Fruit fly (Drosophila melanogaster): ENCODE data around the gene S.

The S gene

dm6 chr2L:1077469-1077993 lies at the start of gene S, which contains the start of gene ast (continued):
- TF ChIP-seq trem (tag; optimal IDR thresholded peaks at IDR 0.05) (peak; percentile 69), CG6175 (GFP tag; IDR thresholded peaks at IDR 0.05) (no peak), tap (tag; optimal IDR thresholded peaks at IDR 0.05) (no peak), TFAM (GFP tag; optimal IDR thresholded peaks at IDR 0.05) (no peak), CG30431 (GFP tag; optimal IDR thresholded peaks at IDR 0.05) (no peak), CG8359 (GFP tag; optimal IDR thresholded peaks at IDR 0.05; ENCODE audit: borderline replicate concordance) (no peak), gfzf (GFP tag; optimal IDR thresholded peaks at IDR 0.05) (peak; percentile 99), slbo (GFP tag; IDR thresholded peaks at IDR 0.05) (0 out of 2 replicates have a peak, but pooled peaks have one; percentile 22), Atf-2 (GFP tag; optimal IDR thresholded peaks at IDR 0.05) (peak; percentile 24), lilli (GFP tag; optimal IDR thresholded peaks at IDR 0.05) (no peak), gsb-n (tag; optimal IDR thresholded peaks at IDR 0.05) (no peak), sug (tag; optimal IDR thresholded peaks at IDR 0.05) (peak; percentile 40), usp (GFP tag; optimal IDR thresholded peaks at IDR 0.05) (no peak), CG2129 (GFP tag; IDR thresholded peaks at IDR 0.05; ENCODE audit: partially characterized antibody) (peak; percentile 90), CG9817 (tag; optimal IDR thresholded peaks at IDR 0.05) (peak; percentile 18), Camta (GFP tag; optimal IDR thresholded peaks at IDR 0.05) (peak; percentile 48), rib (GFP tag; IDR thresholded peaks at IDR 0.05) (peak; percentile 59; the same call in 1 of the 2 replicates), ase (GFP tag; IDR thresholded peaks at IDR 0.05) (no peak), CG9215 (GFP tag; IDR thresholded peaks at IDR 0.05) (no peak), B-H2 (GFP tag; optimal IDR thresholded peaks at IDR 0.05) (no peak), eve (GFP tag; optimal IDR thresholded peaks at IDR 0.05) (no peak), inv (GFP tag; IDR thresholded peaks at IDR 0.05; ENCODE audit: partially characterized antibody) (peak; percentile 97), nom (GFP tag; optimal IDR thresholded peaks at IDR 0.05) (peak; percentile 61), klu (GFP tag; IDR thresholded peaks at IDR 0.05) (peak; percentile 40; the same call in 1 of the 2 replicates), Fer3 (tag; optimal IDR thresholded peaks at IDR 0.05) (no peak), Six4 (GFP tag; optimal IDR thresholded peaks at IDR 0.05) (peak; percentile 14), Hr39 (optimal IDR thresholded peaks at IDR 0.05) (no peak), Bteb2 (GFP tag; optimal IDR thresholded peaks at IDR 0.05) (no peak), CG6765 (GFP tag; optimal IDR thresholded peaks at IDR 0.05) (peak; percentile 36), Antp (GFP tag; optimal IDR thresholded peaks at IDR 0.05) (peak; percentile 40), CG9797 (GFP tag; optimal IDR thresholded peaks at IDR 0.05) (peak; percentile 99), CG10462 (GFP tag; optimal IDR thresholded peaks at IDR 0.05) (no peak), NC2β (GFP tag; optimal IDR thresholded peaks at IDR 0.05) (peak; percentile 60), CG34376 (GFP tag; optimal IDR thresholded peaks at IDR 0.05) (peak; percentile 52), CG31388 (GFP tag; optimal IDR thresholded peaks at IDR 0.05) (no peak), CG1602 (GFP tag; optimal IDR thresholded peaks at IDR 0.05) (no peak), CG14050 (GFP tag; IDR thresholded peaks at IDR 0.05) (no peak), CG2889 (GFP tag; IDR thresholded peaks at IDR 0.05) (no peak), CG15269 (tag; optimal IDR thresholded peaks at IDR 0.05) (no peak), CG11085 (GFP tag; IDR thresholded peaks at IDR 0.05) (no peak), CG3847 (GFP tag; IDR thresholded peaks at IDR 0.05) (peak; percentile 69), CG4820 (GFP tag; optimal IDR thresholded peaks at IDR 0.05) (no peak), CG17802 (tag; optimal IDR thresholded peaks at IDR 0.05) (no peak), Atf3 (GFP tag; optimal IDR thresholded peaks at IDR 0.05) (no peak), sim (GFP tag; IDR thresholded peaks at IDR 0.05) (no peak), CG42726 (GFP tag; IDR thresholded peaks at IDR 0.05; ENCODE audit: partially characterized antibody) (peak; percentile 99), CG12391 (tag; optimal IDR thresholded peaks at IDR 0.05) (peak; percentile 43), CG1832 (GFP tag; optimal IDR thresholded peaks at IDR 0.05) (no peak), CG18764 (GFP tag; optimal IDR thresholded peaks at IDR 0.05) (no peak), org-1 (GFP tag; optimal IDR thresholded peaks at IDR 0.05) (no peak), CG2116 (GFP tag; optimal IDR thresholded peaks at IDR 0.05) (peak; percentile 58), dati (GFP tag; IDR thresholded peaks at IDR 0.05) (no peak)
